Fruit fly (Drosophila melanogaster): ENCODE results near the gene CG11601.

Gene CG11601

DNA sequence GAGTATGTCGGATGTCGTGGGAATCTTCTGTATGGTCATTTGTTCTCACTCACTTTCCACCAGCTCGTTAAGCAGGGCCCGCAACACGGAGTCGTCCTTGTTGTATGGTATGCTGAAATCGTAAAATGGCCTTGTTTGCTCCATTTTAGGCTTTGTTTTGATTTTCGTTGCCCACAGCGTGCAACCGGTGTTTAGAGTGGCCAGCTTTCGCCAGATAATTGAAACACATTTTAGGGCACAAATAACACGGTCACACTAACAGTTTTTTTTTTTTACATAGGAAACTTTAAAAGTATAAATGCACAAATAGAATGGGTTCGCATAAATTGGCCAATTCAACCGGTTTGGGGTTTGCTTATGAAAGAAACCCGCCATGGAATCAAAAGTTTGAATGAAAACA is 30.9 kb downstream of the CG11601 start, which contains the start of gene Rpp30:
Gene Rpp30, minus strand, starts transcription at position 200 of the 400 bp plus-strand sequence.
- TF ChIP-seq Sin3A (optimal IDR thresholded peaks at IDR 0.05) (no peak), psq (optimal IDR thresholded peaks at IDR 0.05) (no peak), Myc (optimal IDR thresholded peaks at IDR 0.05) (no peak), h (optimal IDR thresholded peaks at IDR 0.05) (no peak), insv (optimal IDR thresholded peaks at IDR 0.05) (no peak), ttk (optimal IDR thresholded peaks at IDR 0.05) (no peak)

DNA sequence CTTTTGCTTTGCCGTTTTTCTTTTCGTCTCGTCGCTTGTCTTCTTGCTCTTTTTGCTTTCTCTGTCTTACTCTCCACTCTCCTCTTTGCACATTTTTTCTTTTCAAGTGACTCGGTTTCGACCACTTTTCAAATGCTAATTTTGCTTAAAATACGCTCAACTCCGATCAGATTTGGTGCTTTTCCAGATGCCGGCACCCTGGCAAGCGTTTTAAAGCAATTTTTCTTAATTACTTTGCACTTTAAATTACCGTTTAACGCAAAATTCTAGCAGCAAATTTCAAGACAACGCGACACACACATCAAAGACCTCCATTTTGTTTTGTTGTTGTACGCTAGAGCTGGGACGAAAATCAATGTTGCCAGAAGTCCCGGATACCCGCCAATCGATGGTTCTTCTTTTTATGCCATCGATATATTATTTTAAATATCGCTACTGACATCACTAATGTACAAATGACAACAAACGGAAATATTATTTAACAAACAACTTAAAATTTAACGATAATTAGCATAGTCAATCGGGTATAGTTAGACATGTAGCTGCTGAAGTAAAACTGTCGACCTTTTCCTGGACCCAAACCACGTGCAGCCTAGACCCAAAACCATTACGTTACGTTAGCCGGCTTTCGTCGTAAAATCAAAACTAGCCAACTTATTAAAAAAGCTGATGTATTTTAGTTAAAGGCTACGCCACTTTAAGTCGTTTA is 32.4 kb downstream of the CG11601 start, which contains the start of gene kis:
Gene kis, minus strand, starts transcription at position 317 of the 709 bp plus-strand sequence.
- no peak for TF ChIP-seq psq (optimal IDR thresholded peaks at IDR 0.05)
- TF ChIP-seq h (optimal IDR thresholded peaks at IDR 0.05) = no peak
- TF ChIP-seq insv (optimal IDR thresholded peaks at IDR 0.05) = no peak
- no peak for TF ChIP-seq Sin3A (optimal IDR thresholded peaks at IDR 0.05)
- no peak for TF ChIP-seq Myc (optimal IDR thresholded peaks at IDR 0.05)
- no peak for TF ChIP-seq ttk (optimal IDR thresholded peaks at IDR 0.05)

- TF ChIP-seq psq (optimal IDR thresholded peaks at IDR 0.05) (peak; percentile 25), Myc (optimal IDR thresholded peaks at IDR 0.05) (no peak)
Observed at dm6 chr2L:249048-249825, 33.8 kb downstream of the CG11601 start.

- TF ChIP-seq psq (optimal IDR thresholded peaks at IDR 0.05) (peak; percentile 13), Myc (optimal IDR thresholded peaks at IDR 0.05) (no peak), insv (optimal IDR thresholded peaks at IDR 0.05) (no peak), h (optimal IDR thresholded peaks at IDR 0.05) (no peak)
Observed at dm6 chr2L:248592-248991, 34.5 kb downstream of the CG11601 start.

dm6 chr2L:247845-248473 is 35.1 kb downstream of the CG11601 start:
- TF ChIP-seq ttk (optimal IDR thresholded peaks at IDR 0.05) = no peak

- TF ChIP-seq h (optimal IDR thresholded peaks at IDR 0.05) (no peak), ttk (optimal IDR thresholded peaks at IDR 0.05) (no peak), Myc (optimal IDR thresholded peaks at IDR 0.05) (no peak), psq (optimal IDR thresholded peaks at IDR 0.05) (no peak)
Observed at dm6 chr2L:247432-247831, 35.6 kb downstream of the CG11601 start.

dm6 chr2L:246656-247340 is 36.3 kb downstream of the CG11601 start:
- no peak for TF ChIP-seq h (optimal IDR thresholded peaks at IDR 0.05)
- TF ChIP-seq psq (optimal IDR thresholded peaks at IDR 0.05) = peak; percentile 80
- TF ChIP-seq insv (optimal IDR thresholded peaks at IDR 0.05) = no peak

- TF ChIP-seq h (optimal IDR thresholded peaks at IDR 0.05) = no peak
- TF ChIP-seq ttk (optimal IDR thresholded peaks at IDR 0.05) = no peak
- TF ChIP-seq psq (optimal IDR thresholded peaks at IDR 0.05) = no peak
- TF ChIP-seq Sin3A (optimal IDR thresholded peaks at IDR 0.05) = no peak
- TF ChIP-seq Myc (optimal IDR thresholded peaks at IDR 0.05) = no peak
- no peak for TF ChIP-seq insv (optimal IDR thresholded peaks at IDR 0.05)
Observed at dm6 chr2L:244559-244958, 38.5 kb downstream of the CG11601 start.

DNA sequence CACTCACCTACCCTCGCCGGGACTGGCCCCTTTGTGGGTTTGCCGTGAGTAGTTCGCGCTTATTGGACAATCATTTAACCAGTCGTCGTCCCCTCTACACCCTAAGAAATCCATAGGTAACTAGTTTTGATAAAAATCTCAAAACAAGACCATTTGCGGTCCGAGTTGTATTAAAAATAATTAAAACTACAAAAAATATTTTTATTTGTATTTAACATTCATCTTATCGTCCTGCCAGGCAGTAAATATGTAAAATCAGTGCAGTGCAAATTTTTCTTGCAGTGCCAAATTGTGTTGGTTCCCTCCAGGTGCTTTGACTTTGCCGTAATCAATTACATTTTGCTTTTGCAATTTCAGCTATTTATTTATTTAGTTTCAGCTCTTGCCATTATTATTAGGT is 39.2 kb downstream of the CG11601 start:
- TF ChIP-seq h (optimal IDR thresholded peaks at IDR 0.05) (no peak), ttk (optimal IDR thresholded peaks at IDR 0.05) (no peak), Myc (optimal IDR thresholded peaks at IDR 0.05) (no peak), Sin3A (optimal IDR thresholded peaks at IDR 0.05) (no peak), psq (optimal IDR thresholded peaks at IDR 0.05) (no peak), insv (optimal IDR thresholded peaks at IDR 0.05) (no peak)

DNA sequence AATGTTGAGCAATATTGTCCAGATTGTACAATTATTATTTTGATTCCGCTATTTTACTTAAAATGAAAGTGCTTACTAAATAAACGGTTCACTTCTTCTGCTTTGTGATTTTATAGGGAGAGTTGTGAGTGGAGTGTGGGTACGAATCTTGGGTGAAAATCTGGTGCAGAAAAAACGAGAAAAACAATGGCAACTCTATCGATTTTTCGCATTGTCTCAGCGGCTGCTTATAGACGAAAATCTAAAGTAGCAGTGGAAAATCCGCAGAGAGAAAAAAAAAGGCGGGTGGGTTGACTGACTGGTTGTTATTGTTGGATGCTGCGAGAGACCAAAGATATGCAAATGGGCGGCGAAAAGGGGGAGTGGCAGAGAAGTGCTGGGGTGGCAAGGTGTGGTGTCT is 39.9 kb downstream of the CG11601 start:
- TF ChIP-seq h (optimal IDR thresholded peaks at IDR 0.05) (no peak), psq (optimal IDR thresholded peaks at IDR 0.05) (no peak), Sin3A (optimal IDR thresholded peaks at IDR 0.05) (no peak), Myc (optimal IDR thresholded peaks at IDR 0.05) (no peak), insv (optimal IDR thresholded peaks at IDR 0.05) (no peak), ttk (optimal IDR thresholded peaks at IDR 0.05) (no peak)

DNA sequence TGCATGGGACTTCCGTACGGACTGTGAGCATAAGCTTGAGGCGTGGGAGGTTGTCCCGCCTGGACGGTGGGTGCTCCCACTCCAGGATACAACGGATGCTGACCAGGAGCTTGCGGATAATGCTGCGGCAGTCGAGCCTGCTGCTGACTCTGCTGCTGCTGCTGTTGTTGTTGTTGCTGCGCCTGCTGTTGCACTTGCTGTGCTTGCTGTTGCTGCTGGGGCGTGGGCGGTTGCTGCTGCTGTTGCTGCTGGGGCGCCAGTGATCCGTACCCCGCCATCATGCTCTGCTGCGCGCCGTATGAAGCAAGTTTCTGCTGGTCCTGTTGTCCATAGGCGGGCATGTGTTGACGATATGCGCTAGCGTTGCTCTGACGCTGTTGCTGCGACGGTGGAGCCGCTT is 41.7 kb downstream of the CG11601 start:
- no peak for TF ChIP-seq Sin3A (optimal IDR thresholded peaks at IDR 0.05)
- no peak for TF ChIP-seq Myc (optimal IDR thresholded peaks at IDR 0.05)
- TF ChIP-seq insv (optimal IDR thresholded peaks at IDR 0.05) = no peak
- TF ChIP-seq ttk (optimal IDR thresholded peaks at IDR 0.05) = no peak

DNA sequence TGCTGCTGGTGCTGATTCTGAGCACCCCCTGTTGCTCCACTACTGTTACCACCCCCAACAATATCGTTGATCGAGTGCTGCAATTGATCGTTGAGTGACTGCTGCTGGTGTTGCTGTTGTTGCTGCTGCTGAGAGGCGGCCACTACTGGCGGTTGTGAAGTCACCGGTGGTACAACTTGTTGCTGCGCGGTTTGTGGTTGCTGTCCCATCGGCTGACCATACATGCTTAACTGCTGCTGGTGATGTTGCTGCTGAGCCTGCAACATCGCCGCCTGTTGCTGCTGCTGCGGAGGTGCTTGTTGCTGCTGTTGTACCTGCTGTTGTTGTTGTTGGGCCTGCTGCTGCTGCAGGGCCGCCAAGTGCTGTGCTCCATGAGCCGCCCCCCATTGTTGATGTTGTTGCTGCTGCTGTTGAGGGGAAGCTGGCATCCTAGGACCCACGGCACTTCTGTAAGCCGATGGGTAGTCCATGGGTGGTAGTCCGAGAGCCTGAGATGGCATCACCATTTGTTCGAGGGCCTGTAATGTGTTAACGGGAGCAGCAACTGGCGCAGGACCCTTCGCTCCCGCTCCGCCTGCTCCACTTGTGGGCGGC is 42.8 kb downstream of the CG11601 start:
- no peak for TF ChIP-seq ttk (optimal IDR thresholded peaks at IDR 0.05)
- TF ChIP-seq h (optimal IDR thresholded peaks at IDR 0.05) = no peak
- TF ChIP-seq Sin3A (optimal IDR thresholded peaks at IDR 0.05) = no peak
- no peak for TF ChIP-seq psq (optimal IDR thresholded peaks at IDR 0.05)
- TF ChIP-seq insv (optimal IDR thresholded peaks at IDR 0.05) = no peak
- TF ChIP-seq Myc (optimal IDR thresholded peaks at IDR 0.05) = no peak

Data from Kc167 (cell line).